Fruit fly (Drosophila melanogaster): ENCODE data around the gene CG43165.

dm6 chr2L:3700990-3701389, 6.2 kb upstream of the CG43165 start, which contains the start of gene CG42467:
- TF ChIP-seq Met (GFP tag; optimal IDR thresholded peaks at IDR 0.05): no peak
- no peak for TF ChIP-seq achi (GFP tag; optimal IDR thresholded peaks at IDR 0.05)
- TF ChIP-seq pdm3 (GFP tag; optimal IDR thresholded peaks at IDR 0.05): no peak
- no peak for TF ChIP-seq esn (GFP tag; optimal IDR thresholded peaks at IDR 0.05)
- no peak for TF ChIP-seq Eip78C (GFP tag)
- TF ChIP-seq CG8119 (GFP tag; IDR thresholded peaks at IDR 0.05): no peak
- TF ChIP-seq Lpt (GFP tag; optimal IDR thresholded peaks at IDR 0.05): no peak
- TF ChIP-seq CG7368 (GFP tag; optimal IDR thresholded peaks at IDR 0.05): no peak
- no peak for TF ChIP-seq CG16779 (tag; optimal IDR thresholded peaks at IDR 0.05)
- no peak for TF ChIP-seq fd59A (GFP tag; optimal IDR thresholded peaks at IDR 0.05)
- no peak for TF ChIP-seq fkh (GFP tag; optimal IDR thresholded peaks at IDR 0.05)
